Worm (Caenorhabditis elegans) whole organism, L4/young adult: ENCODE results near the gene srx-88.

Experiments
- W03F9.2 ChIP-seq: fragments of 150-350 bp; optimal IDR thresholded peaks from 2 replicates; lab custom pipeline; 2014; ENCODE audit warnings: missing biosample characterization, missing genetic modification characterization
- dao-5 ChIP-seq: sonication (generic microtip); optimal IDR thresholded peaks from 2 replicates; lab custom pipeline; 2016; ENCODE audit warnings: missing genotype, missing genetic modification characterization, moderate library complexity, missing compliant biosample characterization
- him-1 ChIP-seq: sonication (generic microtip); optimal IDR thresholded peaks from 2 replicates; lab custom pipeline; 2016; ENCODE audit warnings: missing genotype, missing genetic modification reagents, missing genetic modification characterization, missing compliant biosample characterization

ce11 chrV:11620081-11620480 is 36.8 kb downstream of the srx-88 start:
- no peak for TF ChIP-seq him-1 (tag; lab: Kevin White, UChicago)
- no peak for TF ChIP-seq W03F9.2
- no peak for TF ChIP-seq dao-5 (tag; lab: Kevin White, UChicago)
